Fruit fly (Drosophila melanogaster): ENCODE measurements around the gene Nubp2.

Gene Nubp2

dm6 chr3L:20493417-20494261 is 32.7 kb upstream of the Nubp2 start (continued):
- peak; percentile 72 for TF ChIP-seq cwo (GFP tag; optimal IDR thresholded peaks at IDR 0.05)
- no peak for TF ChIP-seq da (GFP tag; optimal IDR thresholded peaks at IDR 0.05)
- peak; percentile 56 to 84 for TF ChIP-seq Trl (optimal IDR thresholded peaks at IDR 0.05)
- TF ChIP-seq Trl (GFP tag; optimal IDR thresholded peaks at IDR 0.05): no peak
- TF ChIP-seq Doc2 (GFP tag; IDR thresholded peaks at IDR 0.05): no peak
- TF ChIP-seq twi (tag; optimal IDR thresholded peaks at IDR 0.05): peak; percentile 5
- TF ChIP-seq Hr51 (GFP tag; optimal IDR thresholded peaks at IDR 0.05): peak; percentile 18 to 89
- no peak for TF ChIP-seq kah (GFP tag; optimal IDR thresholded peaks at IDR 0.05)
- no peak for TF ChIP-seq pita (GFP tag; optimal IDR thresholded peaks at IDR 0.05)
- TF ChIP-seq Chrac-16 (GFP tag; optimal IDR thresholded peaks at IDR 0.05): peak; percentile 70
- peak; percentile 80 for TF ChIP-seq Meics (GFP tag; optimal IDR thresholded peaks at IDR 0.05)
- TF ChIP-seq pb (GFP tag; optimal IDR thresholded peaks at IDR 0.05): no peak
- peak; percentile 56 for TF ChIP-seq CG15514 (GFP tag; optimal IDR thresholded peaks at IDR 0.05)
- peak; percentile 50; the same call in 1 of the 2 replicates for TF ChIP-seq ara (GFP tag; IDR thresholded peaks at IDR 0.05)
- TF ChIP-seq fru (optimal IDR thresholded peaks at IDR 0.05): no peak
- no peak for TF ChIP-seq HLHmδ (GFP tag; optimal IDR thresholded peaks at IDR 0.05)
- peak; percentile 57 for TF ChIP-seq CG6813 (GFP tag; optimal IDR thresholded peaks at IDR 0.05)
- TF ChIP-seq CG43689 (GFP tag; IDR thresholded peaks at IDR 0.05): peak; percentile 59
- no peak for TF ChIP-seq hth (optimal IDR thresholded peaks at IDR 0.05)
- TF ChIP-seq CG13123 (GFP tag; optimal IDR thresholded peaks at IDR 0.05): no peak
- TF ChIP-seq Dfd (GFP tag; optimal IDR thresholded peaks at IDR 0.05): no peak
- peak; percentile 86 for TF ChIP-seq CG7839 (tag; optimal IDR thresholded peaks at IDR 0.05)
- no peak for TF ChIP-seq Hr39 (optimal IDR thresholded peaks at IDR 0.05)
- TF ChIP-seq CG10321 (GFP tag; IDR thresholded peaks at IDR 0.05): peak; percentile 37; the same call in 1 of the 2 replicates
- TF ChIP-seq Hey (tag; optimal IDR thresholded peaks at IDR 0.05): no peak
- TF ChIP-seq CG4360 (GFP tag; IDR thresholded peaks at IDR 0.05): peak; percentile 67
- TF ChIP-seq CG9817 (tag; optimal IDR thresholded peaks at IDR 0.05): peak; percentile 27
- TF ChIP-seq MBD-R2 (GFP tag; IDR thresholded peaks at IDR 0.05): peak; percentile 7; the same call in 1 of the 2 replicates

dm6 chr3L:20494262-20494601 is 32.1 kb upstream of the Nubp2 start:
- TF ChIP-seq CG12769 (tag; optimal IDR thresholded peaks at IDR 0.05): no peak
- peak; percentile 25 for TF ChIP-seq lilli (GFP tag; optimal IDR thresholded peaks at IDR 0.05)
- TF ChIP-seq CG16863 (GFP tag; optimal IDR thresholded peaks at IDR 0.05): no peak
- TF ChIP-seq Oaz (GFP tag; IDR thresholded peaks at IDR 0.05): no peak
- TF ChIP-seq lola (GFP tag; optimal IDR thresholded peaks at IDR 0.05): no peak
- no peak for TF ChIP-seq nau (GFP tag; optimal IDR thresholded peaks at IDR 0.05)
- peak; percentile 12 for TF ChIP-seq stwl (tag; optimal IDR thresholded peaks at IDR 0.05)
- TF ChIP-seq dan (GFP tag; IDR thresholded peaks at IDR 0.05): no peak
- TF ChIP-seq CG9797 (GFP tag; optimal IDR thresholded peaks at IDR 0.05): no peak
- no peak for TF ChIP-seq crp (GFP tag; optimal IDR thresholded peaks at IDR 0.05)
- peak; percentile 8; the same call in 1 of the 2 replicates for TF ChIP-seq CG9932 (GFP tag; IDR thresholded peaks at IDR 0.05)
- no peak for TF ChIP-seq Awh (GFP tag; IDR thresholded peaks at IDR 0.05)
- TF ChIP-seq lmd (GFP tag; IDR thresholded peaks at IDR 0.05): peak; percentile 14; the same call in 1 of the 2 replicates
- no peak for TF ChIP-seq Ets97D (GFP tag; optimal IDR thresholded peaks at IDR 0.05)
- TF ChIP-seq Dll (GFP tag; IDR thresholded peaks at IDR 0.05; ENCODE audit: partially characterized antibody): no peak
- no peak for TF ChIP-seq Fer1 (GFP tag; optimal IDR thresholded peaks at IDR 0.05)
- TF ChIP-seq D (optimal IDR thresholded peaks at IDR 0.05): no peak
- TF ChIP-seq D (GFP tag; optimal IDR thresholded peaks at IDR 0.05): no peak
- no peak for TF ChIP-seq CG9817 (tag; optimal IDR thresholded peaks at IDR 0.05)
- no peak for TF ChIP-seq Adf1 (GFP tag; IDR thresholded peaks at IDR 0.05)
- no peak for TF ChIP-seq hbn (GFP tag; IDR thresholded peaks at IDR 0.05; ENCODE audit: partially characterized antibody)
- no peak for TF ChIP-seq unpg (GFP tag; optimal IDR thresholded peaks at IDR 0.05)
- no peak for TF ChIP-seq emc (GFP tag; optimal IDR thresholded peaks at IDR 0.05)
- no peak for TF ChIP-seq lov (optimal IDR thresholded peaks at IDR 0.05)
- no peak for TF ChIP-seq lov (GFP tag; IDR thresholded peaks at IDR 0.05)

All from whole organism, embryonic.